Worm (Caenorhabditis elegans) whole organism, L4 larva: ENCODE measurements around the gene hmit-1.2.

Source experiments
- F26F4.8 ChIP-seq: fragments of 200-800 bp; sonication (Bioruptor generic); conservative IDR thresholded peaks from 2 replicates; pipeline ENCODE4 v1.3.6; 2022; ENCODE audit warnings: missing genetic modification characterization, missing compliant biosample characterization
- aly-2 ChIP-seq: sonication (generic microtip); optimal IDR thresholded peaks from 2 replicates; lab custom pipeline; 2018; ENCODE audit warnings: missing biosample characterization, missing genetic modification characterization
- ama-1 ChIP-seq: fragments of 150-350 bp; optimal IDR thresholded peaks from 2 replicates; lab custom pipeline; 2014; ENCODE audit warnings: inconsistent platforms, mixed read lengths
- ceh-32 ChIP-seq: sonication (generic microtip); optimal IDR thresholded peaks from 2 replicates; lab custom pipeline; 2016; ENCODE audit warnings: mild to moderate bottlenecking, missing genetic modification characterization, missing compliant biosample characterization; ENCODE audit not compliant: poor library complexity
- ceh-82 ChIP-seq: sonication (generic microtip); optimal IDR thresholded peaks from 2 replicates; lab custom pipeline; 2017; ENCODE audit warnings: missing biosample characterization, missing genetic modification characterization
- dpl-1 ChIP-seq: fragments of 150-350 bp; optimal IDR thresholded peaks from 2 replicates; lab custom pipeline; 2014; ENCODE audit warnings: missing biosample characterization, missing genetic modification reagents, missing genetic modification characterization
- nhr-11 ChIP-seq: fragments of 150-350 bp; optimal IDR thresholded peaks from 2 replicates; lab custom pipeline; 2014; ENCODE audit warnings: missing biosample characterization, missing genetic modification characterization
- nhr-25 ChIP-seq: sonication (generic microtip); optimal IDR thresholded peaks from 2 replicates; lab custom pipeline; 2017; ENCODE audit warnings: missing genetic modification characterization, mild to moderate bottlenecking, missing compliant biosample characterization, antibody characterized with exemption, moderate library complexity, borderline replicate concordance; ENCODE audit not compliant: insufficient read depth
- nhr-28 ChIP-seq: fragments of 150-350 bp; optimal IDR thresholded peaks from 2 replicates; lab custom pipeline; 2014; ENCODE audit warnings: missing biosample characterization, missing genetic modification characterization
- nhr-76 ChIP-seq: fragments of 150-350 bp; optimal IDR thresholded peaks from 2 replicates; lab custom pipeline; 2014; ENCODE audit warnings: missing biosample characterization, missing genetic modification characterization
- unc-39 ChIP-seq: sonication (generic microtip); optimal IDR thresholded peaks from 2 replicates; lab custom pipeline; 2017; ENCODE audit warnings: missing biosample characterization, missing genetic modification characterization
- zip-2 ChIP-seq: fragments of 150-350 bp; optimal IDR thresholded peaks from 2 replicates; lab custom pipeline; 2014; ENCODE audit warnings: missing biosample characterization, missing genetic modification characterization

- no peak for TF ChIP-seq zip-2 (tag; lab: Kevin White, UChicago)
- no peak for TF ChIP-seq ceh-32
- TF ChIP-seq unc-39 (tag; lab: Kevin White, UChicago) = no peak
- no peak for TF ChIP-seq nhr-11 (tag; lab: Kevin White, UChicago)
- TF ChIP-seq nhr-28 (tag; lab: Kevin White, UChicago) = peak; percentile 52
- TF ChIP-seq dpl-1 (GFP tag; lab: Kevin White, UChicago) = no peak
- TF ChIP-seq ama-1 (lab: Kevin White, UChicago) = no peak
- no peak for TF ChIP-seq nhr-25 (tag; lab: Kevin White, UChicago)
- no peak for TF ChIP-seq nhr-76 (tag; lab: Kevin White, UChicago)
- no peak for TF ChIP-seq aly-2 (tag; lab: Kevin White, UChicago)
- TF ChIP-seq ceh-82 = no peak
- no peak for TF ChIP-seq F26F4.8 (GFP tag; lab: Robert Waterston, UW)
These were observed 8.1 kb upstream of the hmit-1.2 start, which contains the start of gene hmit-1.1 for ce11 chrV:18516496-18516895.
